Worm (Caenorhabditis elegans) whole organism, L4/young adult: Measurements from ENCODE around the gene T25B2.4.

Experiments
- dao-5 ChIP-seq: sonication (generic microtip); optimal IDR thresholded peaks from 2 replicates; lab custom pipeline; 2016; ENCODE audit warnings: missing genotype, missing genetic modification characterization, moderate library complexity, missing compliant biosample characterization
- him-1 ChIP-seq: sonication (generic microtip); optimal IDR thresholded peaks from 2 replicates; lab custom pipeline; 2016; ENCODE audit warnings: missing genotype, missing genetic modification reagents, missing genetic modification characterization, missing compliant biosample characterization

DNA sequence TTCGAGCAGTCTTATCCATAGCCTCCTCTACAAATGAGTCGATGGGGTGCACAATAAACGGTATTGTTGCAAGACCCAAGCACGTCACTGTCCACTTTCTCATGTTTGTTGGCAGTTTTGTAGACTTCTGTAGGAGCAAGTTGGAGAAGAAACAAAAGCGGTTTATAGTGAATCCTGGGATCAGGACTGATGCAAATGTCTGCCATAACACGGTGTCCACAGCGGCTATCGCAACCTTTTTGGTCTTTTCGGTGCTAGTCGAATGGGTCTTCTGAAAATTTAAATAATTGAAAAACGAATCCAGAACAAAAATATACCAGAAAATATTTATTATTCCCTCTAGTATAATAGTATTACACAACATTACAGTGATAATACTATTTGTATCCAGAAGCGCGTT lies 27.3 kb downstream of the T25B2.4 start:
- TF ChIP-seq him-1 (tag; lab: Kevin White, UChicago) = no peak
- TF ChIP-seq dao-5 (tag; lab: Kevin White, UChicago) = no peak
